Worm (Caenorhabditis elegans) whole organism, L3 larva: ENCODE data around the gene ncr-1.

Experiments used
- aly-2 ChIP-seq: fragments of 150-350 bp; optimal IDR thresholded peaks from 2 replicates; lab custom pipeline; 2014; ENCODE audit warnings: missing biosample characterization, missing genetic modification characterization
- elt-3 ChIP-seq, 3 experiments: fragments of 150-350 bp in 1 of 3; sonication (generic microtip) in 2 of 3; optimal IDR thresholded peaks; 2 replicates in 2 of 3; 4 replicates in 1 of 3; lab custom pipeline; 2014 to 2017; ENCODE audit warnings: missing biosample characterization in 3 of 3, missing genetic modification characterization in 3 of 3
- nhr-11 ChIP-seq: fragments of 150-350 bp; optimal IDR thresholded peaks from 2 replicates; lab custom pipeline; 2014; ENCODE audit warnings: missing biosample characterization, missing genetic modification characterization
- pha-4 ChIP-seq: fragments of 150-350 bp; optimal IDR thresholded peaks from 2 replicates; lab custom pipeline; 2014; ENCODE audit warnings: missing biosample characterization, missing genetic modification reagents, missing genetic modification characterization
- skn-1 ChIP-seq: fragments of 150-350 bp; optimal IDR thresholded peaks from 2 replicates; lab custom pipeline; 2014; ENCODE audit warnings: missing biosample characterization, missing genetic modification characterization

DNA sequence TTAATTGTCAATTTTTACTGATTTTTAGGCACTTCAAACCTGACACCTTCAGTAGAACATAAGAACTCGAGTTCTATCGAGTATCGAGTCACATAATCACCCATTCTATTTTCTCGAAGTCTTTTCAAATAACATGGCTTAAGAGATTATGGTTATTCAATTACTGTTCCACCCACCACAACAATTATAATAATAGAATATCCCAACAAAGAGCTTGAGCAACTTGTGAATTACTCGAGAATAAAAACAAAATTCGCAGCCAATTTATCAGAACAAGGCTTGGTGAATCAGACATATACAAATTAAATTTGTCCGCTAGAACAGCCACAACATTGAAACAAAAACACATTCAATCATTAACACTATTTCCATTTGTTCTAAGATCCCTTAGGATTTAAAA lies 64.4 kb downstream of the ncr-1 start:
- TF ChIP-seq aly-2 (tag; lab: Kevin White, UChicago) = no peak
- no peak for TF ChIP-seq skn-1
- TF ChIP-seq nhr-11 = no peak
- no peak for TF ChIP-seq elt-3 (tag; optimal IDR thresholded peaks at IDR 0.05; lab: Kevin White, UChicago)
- TF ChIP-seq pha-4 (tag; lab: Kevin White, UChicago) = no peak
